Fruit fly (Drosophila melanogaster) whole organism, embryonic: ENCODE data around the gene Ppi1.

Experiments
- Ada2b ChIP-seq: fragments of 200-800 bp; sonication (Bioruptor generic); IDR thresholded peaks from 2 replicates; pipeline ENCODE4 v1.3.6; 2022; ENCODE audit warnings: missing biosample characterization, missing genetic modification characterization
- Awh ChIP-seq: fragments of 200-800 bp; sonication (Bioruptor generic); IDR thresholded peaks from 2 replicates; pipeline ENCODE4, ENCODE4 v1.3.6; 2022; ENCODE audit warnings: missing biosample characterization, missing genetic modification characterization
- Bgb ChIP-seq: fragments of 200-800 bp; sonication (Bioruptor generic); IDR thresholded peaks from 2 replicates; pipeline ENCODE4 v1.3.6; 2022; ENCODE audit warnings: missing biosample characterization, missing genetic modification characterization; ENCODE audit not compliant: partially characterized antibody
- CG10147 ChIP-seq: fragments of 200-800 bp; sonication (Bioruptor generic); optimal IDR thresholded peaks from 2 replicates; lab custom pipeline; 2019; ENCODE audit warnings: missing biosample characterization, mild to moderate bottlenecking, missing genetic modification characterization, moderate library complexity
- CG10543 ChIP-seq: fragments of 200-800 bp; sonication (Bioruptor generic); optimal IDR thresholded peaks from 3 replicates; lab custom pipeline; 2017; ENCODE audit warnings: missing biosample characterization, mild to moderate bottlenecking, missing genetic modification characterization, moderate library complexity
- CG13287 ChIP-seq: fragments of 200-800 bp; sonication (Bioruptor generic); IDR thresholded peaks from 2 replicates; pipeline ENCODE4 v1.3.6; 2022; ENCODE audit warnings: missing biosample characterization, missing genetic modification characterization; ENCODE audit not compliant: partially characterized antibody
- CG13775 ChIP-seq: fragments of 200-800 bp; sonication (Bioruptor generic); optimal IDR thresholded peaks from 3 replicates; lab custom pipeline; 2017; ENCODE audit warnings: missing biosample characterization, mild to moderate bottlenecking, missing genetic modification characterization
- CG13894 ChIP-seq: fragments of 200-800 bp; sonication (Bioruptor generic); optimal IDR thresholded peaks from 3 replicates; lab custom pipeline; 2018; ENCODE audit warnings: missing biosample characterization, mild to moderate bottlenecking, missing genetic modification characterization, moderate library complexity
- CG16813 ChIP-seq: fragments of 200-800 bp; sonication (Bioruptor generic); IDR thresholded peaks from 3 replicates; pipeline ENCODE4 v1.3.6; 2022; ENCODE audit warnings: missing biosample characterization, missing genetic modification characterization; ENCODE audit not compliant: partially characterized antibody
- CG3163 ChIP-seq: fragments of 200-800 bp; sonication (Bioruptor generic); optimal IDR thresholded peaks from 3 replicates; lab custom pipeline; 2016; ENCODE audit warnings: missing biosample characterization, missing genetic modification characterization
- CG42726 ChIP-seq: fragments of 200-800 bp; sonication (Bioruptor generic); IDR thresholded peaks from 2 replicates; pipeline ENCODE4 v1.3.6; 2022; ENCODE audit warnings: missing biosample characterization, missing genetic modification characterization; ENCODE audit not compliant: partially characterized antibody
- CG6791 ChIP-seq: fragments of 200-800 bp; sonication (Bioruptor generic); IDR thresholded peaks from 3 replicates; pipeline ENCODE4 v1.3.6; 2022; ENCODE audit warnings: missing biosample characterization, missing genetic modification characterization; ENCODE audit not compliant: partially characterized antibody
- CG7963 ChIP-seq: fragments of 200-800 bp; sonication (Bioruptor generic); IDR thresholded peaks from 3 replicates; pipeline ENCODE4 v1.3.6; 2022; ENCODE audit warnings: missing biosample characterization, missing genetic modification characterization; ENCODE audit not compliant: partially characterized antibody
- CG8290 ChIP-seq, 3 experiments: fragments of 200-800 bp; sonication (Bioruptor generic); optimal IDR thresholded peaks; 2 replicates each; lab custom pipeline; 2016 to 2019; ENCODE audit warnings: missing biosample characterization in 3 of 3, missing genetic modification characterization in 3 of 3, mild to moderate bottlenecking in 2 of 3, moderate library complexity in 1 of 3
- CTCF ChIP-seq: fragments of 200-800 bp; sonication (Bioruptor generic); optimal IDR thresholded peaks from 2 replicates; lab custom pipeline; 2017; ENCODE audit warnings: missing biosample characterization, mild to moderate bottlenecking, missing genetic modification characterization, moderate library complexity
- CrebB ChIP-seq: fragments of 200-800 bp; sonication (Bioruptor generic); optimal IDR thresholded peaks from 3 replicates; lab custom pipeline; 2018; ENCODE audit warnings: missing biosample characterization, mild to moderate bottlenecking, missing genetic modification characterization
- E2f2 ChIP-seq: fragments of 200-800 bp; sonication (Bioruptor generic); IDR thresholded peaks from 2 replicates; pipeline ENCODE4 v1.3.6; 2022; ENCODE audit warnings: missing biosample characterization, missing genetic modification characterization
- ERR ChIP-seq: fragments of 200-800 bp; sonication (Bioruptor generic); optimal IDR thresholded peaks from 2 replicates; lab custom pipeline; 2016; ENCODE audit warnings: missing biosample characterization, missing genetic modification characterization
- Ets65A ChIP-seq: fragments of 200-800 bp; sonication (Bioruptor generic); peaks from one replicate; lab custom pipeline; 2016; ENCODE audit warnings: missing biosample characterization, missing genetic modification characterization
- Hand ChIP-seq: fragments of 200-800 bp; sonication (Bioruptor generic); optimal IDR thresholded peaks from 2 replicates; lab custom pipeline; 2017; ENCODE audit warnings: mild to moderate bottlenecking, missing biosample characterization, missing genetic modification reagents, missing genetic modification characterization
- Hsf ChIP-seq: fragments of 200-800 bp; sonication (Bioruptor generic); optimal IDR thresholded peaks from 3 replicates; lab custom pipeline; 2016; ENCODE audit warnings: missing biosample characterization, missing genetic modification characterization
- Med ChIP-seq: fragments of 200-800 bp; sonication (Bioruptor generic); peaks from one replicate; lab custom pipeline; 2016; ENCODE audit warnings: missing biosample characterization, missing genetic modification characterization, mild to moderate bottlenecking, inconsistent platforms, moderate library complexity
- Sox100B ChIP-seq: fragments of 200-800 bp; sonication (Bioruptor generic); optimal IDR thresholded peaks from 3 replicates; lab custom pipeline; 2018; ENCODE audit warnings: missing biosample characterization, mild to moderate bottlenecking, missing genetic modification characterization
- Trl ChIP-seq, 3 experiments: fragments of >200 bp in 2 of 3; fragments of 200-800 bp in 1 of 3; sonication (Bioruptor generic) in 1 of 3; optimal IDR thresholded peaks; 2 replicates in 1 of 3; 3 replicates in 2 of 3; lab custom pipeline; 2016 to 2017; ENCODE audit warnings: missing biosample characterization in 1 of 3, missing genetic modification characterization in 1 of 3
- abd-A ChIP-seq: fragments of 200-800 bp; sonication (Bioruptor generic); optimal IDR thresholded peaks from 3 replicates; lab custom pipeline; 2019; ENCODE audit warnings: missing biosample characterization, mild to moderate bottlenecking, missing genetic modification characterization, moderate library complexity
- amos ChIP-seq: fragments of 200-800 bp; sonication (Bioruptor generic); IDR thresholded peaks from 2 replicates; pipeline ENCODE4 v1.3.6; 2022; ENCODE audit warnings: missing biosample characterization, missing genetic modification characterization; ENCODE audit not compliant: partially characterized antibody
- ato ChIP-seq: fragments of 200-800 bp; sonication (Bioruptor generic); IDR thresholded peaks from 2 replicates; pipeline ENCODE4 v1.3.6; 2022; ENCODE audit warnings: missing biosample characterization, missing genetic modification characterization; ENCODE audit not compliant: partially characterized antibody
- chinmo ChIP-seq: fragments of 200-800 bp; sonication (Bioruptor generic); IDR thresholded peaks from 4 replicates; pipeline ENCODE4 v1.3.6; 2022; ENCODE audit warnings: missing biosample characterization, missing genetic modification characterization; ENCODE audit not compliant: partially characterized antibody
- fd64A ChIP-seq: fragments of 200-800 bp; sonication (Bioruptor generic); optimal IDR thresholded peaks from 3 replicates; lab custom pipeline; 2018; ENCODE audit warnings: missing biosample characterization, mild to moderate bottlenecking, missing genetic modification characterization
- hb ChIP-seq: fragments of 200-800 bp; sonication (Bioruptor generic); IDR thresholded peaks from 3 replicates; pipeline ENCODE4 v1.3.6; 2022; ENCODE audit warnings: missing biosample characterization, missing genetic modification characterization; ENCODE audit not compliant: partially characterized antibody
- inv ChIP-seq: fragments of 200-800 bp; sonication (Bioruptor generic); IDR thresholded peaks from 2 replicates; pipeline ENCODE4 v1.3.6; 2022; ENCODE audit warnings: missing biosample characterization, missing genetic modification characterization; ENCODE audit not compliant: partially characterized antibody
- knrl ChIP-seq: fragments of 200-800 bp; sonication (Bioruptor generic); IDR thresholded peaks from 3 replicates; pipeline ENCODE4 v1.3.6; 2022; ENCODE audit warnings: missing biosample characterization, missing genetic modification characterization; ENCODE audit not compliant: partially characterized antibody
- lola ChIP-seq, 3 experiments: fragments of >200 bp in 2 of 3; fragments of 200-800 bp in 1 of 3; sonication (Bioruptor generic) in 1 of 3; optimal IDR thresholded peaks; 2 replicates each; lab custom pipeline; 2017 to 2019; ENCODE audit warnings: missing biosample characterization in 3 of 3, missing genetic modification characterization in 3 of 3, mild to moderate bottlenecking in 1 of 3, moderate library complexity in 1 of 3
- onecut ChIP-seq: fragments of 200-800 bp; sonication (Bioruptor generic); IDR thresholded peaks from 2 replicates; pipeline ENCODE4 v1.3.6; 2022; ENCODE audit warnings: missing biosample characterization, missing genetic modification characterization
- pita ChIP-seq: fragments of 200-800 bp; sonication (Bioruptor generic); optimal IDR thresholded peaks from 2 replicates; lab custom pipeline; 2017; ENCODE audit warnings: missing biosample characterization, mild to moderate bottlenecking, missing genetic modification characterization
- sens ChIP-seq: fragments of 200-800 bp; sonication (Bioruptor generic); peaks from one replicate; lab custom pipeline; 2016; ENCODE audit warnings: missing biosample characterization, missing genetic modification characterization
- unc-4 ChIP-seq: fragments of 200-800 bp; sonication (Bioruptor generic); IDR thresholded peaks from 2 replicates; pipeline ENCODE4 v1.3.6; 2022; ENCODE audit warnings: missing biosample characterization, missing genetic modification characterization; ENCODE audit not compliant: partially characterized antibody
- z ChIP-seq: fragments of 200-800 bp; sonication (Bioruptor generic); IDR thresholded peaks from 3 replicates; pipeline ENCODE4 v1.3.6; 2022; ENCODE audit warnings: missing biosample characterization, missing genetic modification characterization
- zen2 ChIP-seq: fragments of 200-800 bp; sonication (Bioruptor generic); IDR thresholded peaks from 3 replicates; pipeline ENCODE4 v1.3.6; 2022; ENCODE audit warnings: missing biosample characterization, missing genetic modification characterization; ENCODE audit not compliant: partially characterized antibody

Ppi1 gene

DNA sequence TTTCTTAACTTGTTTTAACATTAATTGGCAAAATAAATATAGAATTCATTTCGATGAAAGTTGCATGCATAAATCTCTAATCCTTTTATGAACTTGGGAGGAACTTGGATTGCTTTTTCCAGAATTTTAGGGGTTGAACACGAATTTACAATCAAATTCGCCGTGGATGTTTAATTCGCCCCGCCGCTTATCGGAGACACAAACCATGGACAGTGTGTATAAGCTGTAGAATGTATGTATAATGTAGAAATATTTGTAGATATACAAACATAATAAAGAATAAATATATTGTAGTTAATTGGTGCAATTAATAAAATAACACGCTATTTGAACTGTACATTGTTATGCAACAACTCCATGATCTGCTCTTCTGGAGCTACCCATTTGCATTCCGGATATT is 7.2 kb downstream of the Ppi1 start:
- TF ChIP-seq lola (GFP tag; optimal IDR thresholded peaks at IDR 0.05; lab: Kevin White, UChicago) (no peak), pita (GFP tag; lab: Kevin White, UChicago) (peak; percentile 11), CTCF (peak; percentile 50), sens (GFP tag; lab: Kevin White, UChicago) (peak; percentile 42), amos (GFP tag; lab: Robert Waterston, UW) (peak; percentile 70), CG42726 (GFP tag; lab: Robert Waterston, UW) (peak; percentile 65; the same call in 1 of the 2 replicates), chinmo (GFP tag; lab: Robert Waterston, UW) (0 out of 4 replicates have a peak, but pooled peaks have one; percentile 46), Bgb (GFP tag; lab: Robert Waterston, UW) (peak; percentile 70), CrebB (tag; lab: Kevin White, UChicago) (no peak), CG10147 (GFP tag; lab: Kevin White, UChicago) (no peak), knrl (peak; percentile 46; the same call in 2 of the 3 replicates), ERR (GFP tag; lab: Kevin White, UChicago) (no peak), CG16813 (GFP tag; lab: Robert Waterston, UW) (peak; percentile 58), Ada2b (no peak), fd64A (GFP tag; lab: Kevin White, UChicago) (no peak), CG7963 (GFP tag; lab: Robert Waterston, UW) (0 out of 3 replicates have a peak, but pooled peaks have one; percentile 27), CG13775 (GFP tag; lab: Kevin White, UChicago) (no peak), CG6791 (GFP tag; lab: Robert Waterston, UW) (peak; percentile 60; the same call in 2 of the 3 replicates)
- TF ChIP-seq, all 482 proteins: peak for 11

DNA sequence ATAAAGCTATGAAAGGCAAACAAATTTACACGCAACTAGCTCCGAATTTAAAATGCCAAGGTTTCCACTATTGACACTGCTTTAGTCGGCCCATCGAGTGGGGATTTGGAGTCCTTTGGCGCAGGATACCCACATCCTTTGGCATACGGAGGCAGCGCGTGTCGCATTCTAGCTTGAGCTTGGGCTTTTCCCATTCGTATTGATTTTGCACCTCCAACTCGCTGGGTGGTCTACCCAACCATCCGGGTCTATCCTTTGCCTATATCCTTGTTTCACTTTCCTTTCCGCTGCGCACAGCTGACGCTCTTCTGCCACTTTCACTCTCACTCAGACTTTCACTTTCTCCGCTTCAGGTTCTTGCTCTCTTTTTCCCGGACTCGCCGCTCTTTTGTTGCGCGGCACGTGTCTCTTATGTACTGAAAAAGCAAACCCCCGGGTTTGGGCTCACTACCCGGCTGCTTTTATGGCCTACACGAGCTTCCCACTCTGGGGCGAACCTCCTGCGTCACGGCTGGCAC is 14.6 kb downstream of the Ppi1 start:
- TF ChIP-seq Ets65A (GFP tag; lab: Kevin White, UChicago) = peak; percentile 81
- no peak for TF ChIP-seq ato
- TF ChIP-seq Trl (optimal IDR thresholded peaks at IDR 0.05; lab: Kevin White, UChicago) = peak; percentile 31 to 57
- no peak for TF ChIP-seq Trl (GFP tag; optimal IDR thresholded peaks at IDR 0.05; lab: Kevin White, UChicago)
- TF ChIP-seq abd-A (tag; lab: Kevin White, UChicago) = peak; percentile 59
- no peak for TF ChIP-seq Sox100B (GFP tag; lab: Kevin White, UChicago)
- no peak for TF ChIP-seq inv
- TF ChIP-seq CG13287 (GFP tag; lab: Robert Waterston, UW) = peak; percentile 15; the same call in 1 of the 2 replicates
- TF ChIP-seq CG8290 (GFP tag; optimal IDR thresholded peaks at IDR 0.05; lab: Kevin White, UChicago) = no peak
- TF ChIP-seq CG8290 (tag; optimal IDR thresholded peaks at IDR 0.05; lab: Kevin White, UChicago) = peak in 1 of 2 experiments; percentile 8
- TF ChIP-seq CG3163 (GFP tag; lab: Kevin White, UChicago) = peak; percentile 60
- TF ChIP-seq Awh = no peak
- peak; percentile 10 for TF ChIP-seq Hand (GFP tag; lab: Kevin White, UChicago)
- TF ChIP-seq CG13894 (tag; lab: Kevin White, UChicago) = peak; percentile 85
- TF ChIP-seq z = 0 out of 3 replicates have a peak, but pooled peaks have one; percentile 30
- TF ChIP-seq onecut (GFP tag; lab: Robert Waterston, UW) = peak; percentile 89
- peak; percentile 13; the same call in 1 of the 3 replicates for TF ChIP-seq zen2 (GFP tag; lab: Robert Waterston, UW)
- peak; percentile 21 for TF ChIP-seq CG10543 (GFP tag; lab: Kevin White, UChicago)
- TF ChIP-seq unc-4 (GFP tag; lab: Robert Waterston, UW) = 0 out of 2 replicates have a peak, but pooled peaks have one; percentile 15
- peak; percentile 38 for TF ChIP-seq Med
- no peak for TF ChIP-seq hb
- no peak for TF ChIP-seq E2f2
- TF ChIP-seq Hsf (GFP tag; lab: Kevin White, UChicago) = no peak
